Fruit fly (Drosophila melanogaster) whole organism, embryonic: ENCODE results near the gene CG32188.

Experiments used
- B-H2 ChIP-seq: fragments of 200-800 bp; sonication (Bioruptor generic); optimal IDR thresholded peaks from 2 replicates; lab custom pipeline; 2018; ENCODE audit warnings: missing biosample characterization, mild to moderate bottlenecking, missing genetic modification characterization
- CG11085 ChIP-seq: fragments of 200-800 bp; sonication (Bioruptor generic); IDR thresholded peaks from 2 replicates; pipeline ENCODE4 v1.3.6; 2022; ENCODE audit warnings: missing biosample characterization, missing genetic modification characterization
- CG12299 ChIP-seq: fragments of 200-800 bp; sonication (Bioruptor generic); optimal IDR thresholded peaks from 2 replicates; lab custom pipeline; 2018; ENCODE audit warnings: missing biosample characterization, mild to moderate bottlenecking, missing genetic modification characterization
- CG13775 ChIP-seq: fragments of 200-800 bp; sonication (Bioruptor generic); optimal IDR thresholded peaks from 3 replicates; lab custom pipeline; 2017; ENCODE audit warnings: missing biosample characterization, mild to moderate bottlenecking, missing genetic modification characterization
- CG13894 ChIP-seq: fragments of 200-800 bp; sonication (Bioruptor generic); optimal IDR thresholded peaks from 3 replicates; lab custom pipeline; 2018; ENCODE audit warnings: missing biosample characterization, mild to moderate bottlenecking, missing genetic modification characterization, moderate library complexity
- CG15514 ChIP-seq: fragments of 200-800 bp; sonication (Bioruptor generic); optimal IDR thresholded peaks from 3 replicates; lab custom pipeline; 2017; ENCODE audit warnings: missing biosample characterization, missing genetic modification characterization, mild to moderate bottlenecking, moderate library complexity, missing genetic modification reagents
- CG17186 ChIP-seq: fragments of 200-800 bp; sonication (Bioruptor generic); optimal IDR thresholded peaks from 3 replicates; lab custom pipeline; 2017; ENCODE audit warnings: missing biosample characterization, missing genetic modification reagents, missing genetic modification characterization
- CG17912 ChIP-seq: fragments of 200-800 bp; sonication (Bioruptor generic); optimal IDR thresholded peaks from 2 replicates; lab custom pipeline; 2018; ENCODE audit warnings: missing biosample characterization, mild to moderate bottlenecking, missing genetic modification characterization
- CG18764 ChIP-seq: fragments of 200-800 bp; sonication (Bioruptor generic); optimal IDR thresholded peaks from 3 replicates; lab custom pipeline; 2016; ENCODE audit warnings: missing biosample characterization, missing genetic modification characterization
- CG30020 ChIP-seq: fragments of 200-800 bp; optimal IDR thresholded peaks from 2 replicates; lab custom pipeline; 2019; ENCODE audit warnings: missing biosample characterization, mild to moderate bottlenecking, missing genetic modification characterization, moderate library complexity
- CG3838 ChIP-seq: fragments of 200-800 bp; sonication (Bioruptor generic); optimal IDR thresholded peaks from 3 replicates; lab custom pipeline; 2016; ENCODE audit warnings: missing biosample characterization, missing genetic modification characterization
- CG4854 ChIP-seq: fragments of 200-800 bp; sonication (Bioruptor generic); optimal IDR thresholded peaks from 2 replicates; lab custom pipeline; 2016; ENCODE audit warnings: missing biosample characterization, missing genetic modification characterization, inconsistent platforms
- CG6272 ChIP-seq: fragments of 200-800 bp; sonication (Bioruptor generic); IDR thresholded peaks from 2 replicates; pipeline ENCODE4 v1.3.6; 2022; ENCODE audit warnings: missing biosample characterization, missing genetic modification characterization
- CG6689 ChIP-seq: fragments of 200-800 bp; sonication (Bioruptor generic); IDR thresholded peaks from 2 replicates; pipeline ENCODE4 v1.3.6; 2022; ENCODE audit warnings: missing biosample characterization, missing genetic modification characterization
- CG6765 ChIP-seq: fragments of 200-800 bp; sonication (Bioruptor generic); optimal IDR thresholded peaks from 3 replicates; lab custom pipeline; 2017; ENCODE audit warnings: missing biosample characterization, mild to moderate bottlenecking, missing genetic modification characterization
- CG7372 ChIP-seq: fragments of 200-800 bp; sonication (Bioruptor generic); IDR thresholded peaks from 2 replicates; pipeline ENCODE4 v1.3.6; 2022; ENCODE audit warnings: missing biosample characterization, missing genetic modification characterization
- CG7839 ChIP-seq: fragments of 200-800 bp; sonication (Bioruptor generic); optimal IDR thresholded peaks from 3 replicates; lab custom pipeline; 2018; ENCODE audit warnings: missing biosample characterization, mild to moderate bottlenecking, missing genetic modification characterization, moderate library complexity
- CG7928 ChIP-seq: fragments of 200-800 bp; sonication (Bioruptor generic); optimal IDR thresholded peaks from 2 replicates; lab custom pipeline; 2017; ENCODE audit warnings: missing biosample characterization, mild to moderate bottlenecking, missing genetic modification characterization
- CG7963 ChIP-seq: fragments of 200-800 bp; sonication (Bioruptor generic); IDR thresholded peaks from 3 replicates; pipeline ENCODE4 v1.3.6; 2022; ENCODE audit warnings: missing biosample characterization, missing genetic modification characterization; ENCODE audit not compliant: partially characterized antibody
- CG9215 ChIP-seq: fragments of 200-800 bp; sonication (Bioruptor generic); IDR thresholded peaks from 2 replicates; pipeline ENCODE4 v1.3.6; 2022; ENCODE audit warnings: missing biosample characterization, missing genetic modification characterization
- CHES-1-like ChIP-seq: fragments of 200-800 bp; sonication (Bioruptor generic); optimal IDR thresholded peaks from 2 replicates; lab custom pipeline; 2016; ENCODE audit warnings: missing biosample characterization, missing genetic modification characterization
- E2f2 ChIP-seq: fragments of 200-800 bp; sonication (Bioruptor generic); IDR thresholded peaks from 2 replicates; pipeline ENCODE4 v1.3.6; 2022; ENCODE audit warnings: missing biosample characterization, missing genetic modification characterization
- Fer3 ChIP-seq: fragments of 200-800 bp; sonication (Bioruptor generic); optimal IDR thresholded peaks from 2 replicates; lab custom pipeline; 2018; ENCODE audit warnings: missing biosample characterization, mild to moderate bottlenecking, missing genetic modification characterization, moderate library complexity
- Hr78 ChIP-seq, 2 experiments: fragments of 200-800 bp in 1 of 2; fragments of >200 bp in 1 of 2; sonication (Bioruptor generic) in 1 of 2; optimal IDR thresholded peaks; 2 replicates each; lab custom pipeline; 2017 to 2019; ENCODE audit warnings: missing biosample characterization in 2 of 2, missing genetic modification characterization in 2 of 2, mild to moderate bottlenecking in 1 of 2, moderate library complexity in 1 of 2
- Oli ChIP-seq: fragments of 200-800 bp; sonication (Bioruptor generic); optimal IDR thresholded peaks from 2 replicates; lab custom pipeline; 2018; ENCODE audit warnings: missing biosample characterization, mild to moderate bottlenecking, missing genetic modification characterization, moderate library complexity
- Ravus ChIP-seq: fragments of 200-800 bp; sonication (Bioruptor generic); IDR thresholded peaks from 2 replicates; pipeline ENCODE4 v1.3.6; 2022; ENCODE audit warnings: missing biosample characterization, missing genetic modification characterization
- Sry-δ ChIP-seq: fragments of 200-800 bp; sonication (Bioruptor generic); optimal IDR thresholded peaks from 2 replicates; lab custom pipeline; 2016; ENCODE audit warnings: missing biosample characterization, missing genetic modification characterization
- Xrp1 ChIP-seq: fragments of 200-800 bp; sonication (Bioruptor generic); IDR thresholded peaks from 2 replicates; pipeline ENCODE4 v1.3.6; 2022; ENCODE audit warnings: missing biosample characterization, missing genetic modification characterization
- ara ChIP-seq: fragments of 200-800 bp; sonication (Bioruptor generic); IDR thresholded peaks from 2 replicates; pipeline ENCODE4 v1.3.6; 2022; ENCODE audit warnings: missing biosample characterization, missing genetic modification characterization
- ato ChIP-seq: fragments of 200-800 bp; sonication (Bioruptor generic); IDR thresholded peaks from 2 replicates; pipeline ENCODE4 v1.3.6; 2022; ENCODE audit warnings: missing biosample characterization, missing genetic modification characterization; ENCODE audit not compliant: partially characterized antibody
- btn ChIP-seq: fragments of 200-800 bp; sonication (Bioruptor generic); optimal IDR thresholded peaks from 2 replicates; lab custom pipeline; 2016; ENCODE audit warnings: missing biosample characterization, missing genetic modification characterization
- cato ChIP-seq: fragments of 200-800 bp; sonication (Bioruptor generic); optimal IDR thresholded peaks from 2 replicates; lab custom pipeline; 2016; ENCODE audit warnings: missing biosample characterization, missing genetic modification characterization, borderline replicate concordance
- ci ChIP-seq: fragments of 200-800 bp; sonication (Bioruptor generic); IDR thresholded peaks from 3 replicates; pipeline ENCODE4 v1.3.6; 2022; ENCODE audit warnings: missing biosample characterization, missing genetic modification characterization
- crp ChIP-seq, 2 experiments: fragments of 200-800 bp; sonication (Bioruptor generic); optimal IDR thresholded peaks; 2 replicates in 1 of 2; 3 replicates in 1 of 2; lab custom pipeline; 2017; ENCODE audit warnings: missing biosample characterization in 2 of 2, missing genetic modification characterization in 2 of 2, mild to moderate bottlenecking in 1 of 2, moderate library complexity in 1 of 2
- exex ChIP-seq: fragments of 200-800 bp; sonication (Bioruptor generic); optimal IDR thresholded peaks from 4 replicates; lab custom pipeline; 2018; ENCODE audit warnings: missing biosample characterization, mild to moderate bottlenecking, missing genetic modification characterization, moderate library complexity
- ftz-f1 ChIP-seq: fragments of 200-800 bp; sonication (Bioruptor generic); optimal IDR thresholded peaks from 2 replicates; lab custom pipeline; 2016; ENCODE audit warnings: missing biosample characterization, missing genetic modification characterization
- gce ChIP-seq: fragments of 200-800 bp; sonication (Bioruptor generic); IDR thresholded peaks from 3 replicates; pipeline ENCODE4 v1.3.6; 2022; ENCODE audit warnings: missing biosample characterization, missing genetic modification characterization
- gfzf ChIP-seq: fragments of 200-800 bp; sonication (Bioruptor generic); optimal IDR thresholded peaks from 2 replicates; lab custom pipeline; 2016; ENCODE audit warnings: missing biosample characterization, mild to moderate bottlenecking, missing genetic modification characterization, moderate library complexity
- ind ChIP-seq: fragments of 200-800 bp; sonication (Bioruptor generic); optimal IDR thresholded peaks from 3 replicates; lab custom pipeline; 2016; ENCODE audit warnings: missing biosample characterization, missing genetic modification characterization
- jumu ChIP-seq: fragments of 200-800 bp; sonication (Bioruptor generic); optimal IDR thresholded peaks from 3 replicates; lab custom pipeline; 2016; ENCODE audit warnings: missing biosample characterization, missing genetic modification characterization
- lola ChIP-seq, 3 experiments: fragments of >200 bp in 2 of 3; fragments of 200-800 bp in 1 of 3; sonication (Bioruptor generic) in 1 of 3; optimal IDR thresholded peaks; 2 replicates each; lab custom pipeline; 2017 to 2019; ENCODE audit warnings: missing biosample characterization in 3 of 3, missing genetic modification characterization in 3 of 3, mild to moderate bottlenecking in 1 of 3, moderate library complexity in 1 of 3
- mam ChIP-seq: fragments of 200-800 bp; sonication (Bioruptor generic); optimal IDR thresholded peaks from 3 replicates; lab custom pipeline; 2016; ENCODE audit warnings: missing biosample characterization, missing genetic modification characterization
- pan ChIP-seq, 4 experiments: fragments of >200 bp in 3 of 4; fragments of 200-800 bp in 1 of 4; sonication (Bioruptor generic) in 1 of 4; optimal IDR thresholded peaks in 3 of 4; IDR thresholded peaks in 1 of 4; 2 replicates each; pipeline versions ENCODE4 v1.3.6 to Lab custom; 2017 to 2022; ENCODE audit warnings: missing biosample characterization in 2 of 4, missing genetic modification characterization in 2 of 4, mixed read lengths in 1 of 4
- pita ChIP-seq: fragments of 200-800 bp; sonication (Bioruptor generic); optimal IDR thresholded peaks from 2 replicates; lab custom pipeline; 2017; ENCODE audit warnings: missing biosample characterization, mild to moderate bottlenecking, missing genetic modification characterization
- schlank ChIP-seq: fragments of 200-800 bp; sonication (Bioruptor generic); optimal IDR thresholded peaks from 2 replicates; lab custom pipeline; 2018; ENCODE audit warnings: missing biosample characterization, mild to moderate bottlenecking, missing genetic modification characterization
- shn ChIP-seq: fragments of 200-800 bp; sonication (Bioruptor generic); optimal IDR thresholded peaks from 3 replicates; lab custom pipeline; 2016; ENCODE audit warnings: missing biosample characterization, missing genetic modification characterization
- sisA ChIP-seq: fragments of 200-800 bp; sonication (Bioruptor generic); IDR thresholded peaks from 2 replicates; pipeline ENCODE4 v1.3.6; 2022; ENCODE audit warnings: missing biosample characterization, missing genetic modification characterization

CG32188 gene

DNA sequence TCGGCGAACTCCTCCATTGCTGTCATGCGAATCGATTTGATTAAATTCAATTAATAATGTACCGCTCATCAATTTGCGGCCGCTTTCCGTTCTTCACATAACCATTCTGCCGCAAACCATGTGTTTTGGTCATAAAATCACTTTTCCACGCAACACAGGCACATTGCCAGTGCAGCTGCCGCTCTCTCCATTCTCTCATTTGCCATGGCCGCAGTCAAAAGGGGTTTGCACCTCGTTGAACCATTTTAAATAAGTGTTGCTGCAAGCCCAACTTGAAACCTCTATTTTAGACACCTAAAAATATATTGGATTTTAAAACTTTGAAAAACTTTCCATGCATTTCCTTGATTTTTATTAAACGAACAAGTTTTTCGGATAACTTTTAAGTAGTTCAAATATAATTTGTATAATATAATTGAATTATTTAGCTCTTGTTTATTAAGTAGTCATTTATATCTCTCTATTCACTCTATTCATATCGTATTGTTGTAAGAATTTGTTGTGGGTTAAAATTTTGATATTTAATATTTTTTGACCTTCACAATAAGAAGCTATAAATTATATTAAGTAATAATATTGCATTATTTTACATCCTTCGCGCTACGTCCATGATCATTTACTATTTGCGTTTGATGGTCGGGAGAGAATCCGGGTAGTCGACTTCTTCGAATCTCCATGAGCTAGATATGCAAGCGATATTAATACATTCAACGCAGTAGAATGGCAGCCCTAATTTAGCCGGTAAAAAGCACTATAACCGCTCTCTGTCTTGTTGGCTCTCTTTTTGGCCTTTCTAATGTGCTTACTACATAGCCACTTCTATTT is 23.4 kb upstream of the CG32188 start, which contains the start of gene CG5535 (continued):
- peak; percentile 62 for TF ChIP-seq ara (GFP tag; lab: Robert Waterston, UW)
- no peak for TF ChIP-seq CG4854
- peak; percentile 55 for TF ChIP-seq CG6272 (GFP tag; lab: Robert Waterston, UW)
- peak in 1 of 2 experiments; percentile 77 for TF ChIP-seq Hr78 (GFP tag; optimal IDR thresholded peaks at IDR 0.05; lab: Kevin White, UChicago)
- TF ChIP-seq CG7963 (GFP tag; lab: Robert Waterston, UW) = no peak
- peak; percentile 24 for TF ChIP-seq exex
- TF ChIP-seq cato (GFP tag; lab: Kevin White, UChicago) = peak; percentile 69
- no peak for TF ChIP-seq gfzf (GFP tag; lab: Kevin White, UChicago)
- peak; percentile 50; the same call in 1 of the 2 replicates for TF ChIP-seq CG11085 (GFP tag; lab: Robert Waterston, UW)
- TF ChIP-seq CG13894 (tag; lab: Kevin White, UChicago) = peak; percentile 40
- TF ChIP-seq CHES-1-like (GFP tag; lab: Kevin White, UChicago) = no peak
- TF ChIP-seq jumu (GFP tag; lab: Kevin White, UChicago) = peak; percentile 51
- TF ChIP-seq ato (GFP tag; lab: Robert Waterston, UW) = no peak
- TF ChIP-seq CG17186 (GFP tag; lab: Kevin White, UChicago) = no peak
- TF ChIP-seq sisA (GFP tag; lab: Robert Waterston, UW) = peak; percentile 47
- TF ChIP-seq E2f2 (GFP tag; lab: Robert Waterston, UW) = peak; percentile 37; the same call in 1 of the 2 replicates
- peak; percentile 93 for TF ChIP-seq ci (GFP tag; lab: Robert Waterston, UW)
- TF ChIP-seq CG6689 (GFP tag; lab: Robert Waterston, UW) = peak; percentile 60; the same call in 1 of the 2 replicates
- peak; percentile 34 for TF ChIP-seq shn (GFP tag; lab: Kevin White, UChicago)
- TF ChIP-seq CG13775 (GFP tag; lab: Kevin White, UChicago) = peak; percentile 91
- TF ChIP-seq mam (GFP tag; lab: Kevin White, UChicago) = peak; percentile 57
- TF ChIP-seq Xrp1 (GFP tag; lab: Robert Waterston, UW) = peak; percentile 63
- peak; percentile 0 for TF ChIP-seq B-H2 (GFP tag; lab: Kevin White, UChicago)
- TF ChIP-seq btn (GFP tag; lab: Kevin White, UChicago) = no peak
- no peak for TF ChIP-seq pan (optimal IDR thresholded peaks at IDR 0.05; lab: Kevin White, UChicago)
- TF ChIP-seq pan (GFP tag; optimal IDR thresholded peaks at IDR 0.05 in 1 of 2, IDR thresholded peaks at IDR 0.05 in 1 of 2) = peak in 1 of 2 experiments; percentile 61
- peak; percentile 58 for TF ChIP-seq CG9215 (GFP tag; lab: Robert Waterston, UW)
- peak; percentile 2 for TF ChIP-seq Sry-δ (GFP tag; lab: Kevin White, UChicago)
- TF ChIP-seq CG6765 (GFP tag; lab: Kevin White, UChicago) = peak; percentile 80
- no peak for TF ChIP-seq CG3838 (GFP tag; lab: Kevin White, UChicago)
- peak; percentile 90 for TF ChIP-seq CG7839 (tag; lab: Kevin White, UChicago)
- peak; percentile 47 for TF ChIP-seq CG12299 (tag; lab: Kevin White, UChicago)
- TF ChIP-seq CG15514 (GFP tag; lab: Kevin White, UChicago) = peak; percentile 30
- peak; percentile 65 for TF ChIP-seq schlank (tag; lab: Kevin White, UChicago)
- TF ChIP-seq ind = peak; percentile 60
- peak in 1 of 3 experiments; percentile 92 for TF ChIP-seq lola (GFP tag; optimal IDR thresholded peaks at IDR 0.05; lab: Kevin White, UChicago)
- peak; percentile 70 for TF ChIP-seq CG30020 (tag; lab: Kevin White, UChicago)
- peak; percentile 29 for TF ChIP-seq CG18764 (GFP tag; lab: Kevin White, UChicago)
- peak; percentile 52; the same call in 1 of the 2 replicates for TF ChIP-seq CG7372 (GFP tag; lab: Robert Waterston, UW)
- TF ChIP-seq Fer3 (tag; lab: Kevin White, UChicago) = peak; percentile 48
- peak; percentile 89 for TF ChIP-seq Oli (tag; lab: Kevin White, UChicago)
- no peak for TF ChIP-seq CG17912
- no peak for TF ChIP-seq ftz-f1 (GFP tag; lab: Kevin White, UChicago)
- TF ChIP-seq CG7928 = no peak
- TF ChIP-seq gce (GFP tag; lab: Robert Waterston, UW) = peak; percentile 58; the same call in 2 of the 3 replicates
- peak; percentile 8; the same call in 1 of the 2 replicates for TF ChIP-seq Ravus (GFP tag; lab: Robert Waterston, UW)
- TF ChIP-seq pita (GFP tag; lab: Kevin White, UChicago) = no peak
- peak in 1 of 2 experiments; percentile 21 for TF ChIP-seq crp (GFP tag; optimal IDR thresholded peaks at IDR 0.05; lab: Kevin White, UChicago)
